Worm (Caenorhabditis elegans) whole organism, L1 larva: ENCODE measurements around the gene F08F1.3.

Source experiments
- alr-1 ChIP-seq: fragments of 200-800 bp; sonication (Bioruptor generic); optimal IDR thresholded peaks from 2 replicates; lab custom pipeline; 2018; ENCODE audit warnings: borderline replicate concordance, mild to moderate bottlenecking, missing genetic modification characterization, missing compliant biosample characterization
- ceh-90 ChIP-seq: sonication (generic microtip); optimal IDR thresholded peaks from 2 replicates; lab custom pipeline; 2016; ENCODE audit warnings: missing genetic modification characterization, missing compliant biosample characterization
- fkh-8 ChIP-seq: sonication (generic microtip); optimal IDR thresholded peaks from 2 replicates; lab custom pipeline; 2016; ENCODE audit warnings: mild to moderate bottlenecking, missing genetic modification characterization, missing compliant biosample characterization
- jun-1 ChIP-seq: fragments of 150-350 bp; optimal IDR thresholded peaks from 2 replicates; lab custom pipeline; 2014; ENCODE audit warnings: missing biosample characterization, missing genetic modification reagents, missing genetic modification characterization

DNA sequence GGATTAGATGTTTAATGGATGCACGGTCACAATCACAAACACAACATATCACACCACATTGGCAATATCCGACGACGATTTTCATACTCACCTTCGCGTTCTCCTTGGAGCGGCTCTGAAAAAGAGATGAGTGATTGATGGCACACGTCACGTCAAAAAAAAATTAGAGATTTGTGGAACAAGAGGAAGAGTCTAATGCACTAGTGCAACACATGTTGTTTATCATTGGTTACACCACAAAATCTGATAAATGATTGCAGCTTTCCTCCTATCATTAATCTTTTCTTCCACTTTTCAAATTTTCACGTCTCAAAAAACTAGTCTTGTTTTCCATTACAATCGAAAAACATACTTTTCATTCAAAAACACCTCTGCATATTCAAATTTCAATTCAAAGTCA lies 38.1 kb upstream of the F08F1.3 start:
- TF ChIP-seq alr-1 (tag; lab: Kevin White, UChicago) (no peak), fkh-8 (tag; lab: Kevin White, UChicago) (no peak), jun-1 (no peak), ceh-90 (no peak)
